Worm (Caenorhabditis elegans) whole organism, L4 larva: ENCODE measurements around the gene parp-2.

Experiments
- F26F4.8 ChIP-seq: fragments of 200-800 bp; sonication (Bioruptor generic); conservative IDR thresholded peaks from 2 replicates; pipeline ENCODE4 v1.3.6; 2022; ENCODE audit warnings: missing genetic modification characterization, missing compliant biosample characterization
- F37D6.2 ChIP-seq: sonication (generic microtip); optimal IDR thresholded peaks from 2 replicates; lab custom pipeline; 2016; ENCODE audit warnings: mild to moderate bottlenecking, missing genetic modification characterization, missing compliant biosample characterization
- F49E8.2 ChIP-seq: sonication (generic microtip); optimal IDR thresholded peaks from 2 replicates; lab custom pipeline; 2016; ENCODE audit warnings: missing compliant biosample characterization, mild to moderate bottlenecking, missing genetic modification characterization, borderline replicate concordance
- R02D3.7 ChIP-seq: fragments of 150-350 bp; sonication (generic microtip); optimal IDR thresholded peaks from 3 replicates; lab custom pipeline; 2014; ENCODE audit warnings: missing biosample characterization, missing genetic modification characterization
- T20F7.1 ChIP-seq: fragments of 200-800 bp; sonication (Bioruptor generic); optimal IDR thresholded peaks from 2 replicates; lab custom pipeline; 2018; ENCODE audit warnings: mild to moderate bottlenecking, missing genetic modification characterization, missing compliant biosample characterization
- Y105C5A.15 ChIP-seq: fragments of 200-800 bp; sonication (Bioruptor generic); IDR thresholded peaks from 2 replicates; pipeline ENCODE4 v1.3.6; 2022; ENCODE audit warnings: missing genetic modification characterization, missing compliant biosample characterization
- Y48G9A.11 ChIP-seq: fragments of 200-800 bp; sonication (Bioruptor generic); IDR thresholded peaks from 2 replicates; pipeline ENCODE4 v1.3.6; 2022; ENCODE audit warnings: missing genetic modification reagents, missing genetic modification characterization, missing compliant biosample characterization
- Y5F2A.4 ChIP-seq: fragments of 200-800 bp; sonication (Bioruptor generic); optimal IDR thresholded peaks from 2 replicates; lab custom pipeline; 2018; ENCODE audit warnings: mild to moderate bottlenecking, missing genetic modification characterization, missing compliant biosample characterization
- ZK337.2 ChIP-seq: fragments of 200-800 bp; sonication (Bioruptor generic); IDR thresholded peaks from 2 replicates; pipeline ENCODE4 v1.3.6; 2022; ENCODE audit warnings: missing genetic modification reagents, missing genetic modification characterization, missing compliant biosample characterization
- aha-1 ChIP-seq: fragments of 150-350 bp; peaks from one replicate; lab custom pipeline; 2014; ENCODE audit warnings: missing biosample characterization, missing genetic modification characterization
- ama-1 ChIP-seq: fragments of 150-350 bp; optimal IDR thresholded peaks from 2 replicates; lab custom pipeline; 2014; ENCODE audit warnings: inconsistent platforms, mixed read lengths
- ceh-44 ChIP-seq: fragments of 200-800 bp; sonication (Bioruptor generic); IDR thresholded peaks from 2 replicates; pipeline ENCODE4 v1.3.6; 2022; ENCODE audit warnings: missing genetic modification reagents, missing genetic modification characterization, missing compliant biosample characterization
- ces-1 ChIP-seq: fragments of 150-350 bp; sonication (generic microtip); optimal IDR thresholded peaks from 4 replicates; lab custom pipeline; 2014; ENCODE audit warnings: missing biosample characterization, missing genetic modification reagents, missing genetic modification characterization
- daf-16 ChIP-seq, 3 experiments: sonication (generic microtip); optimal IDR thresholded peaks; 2 replicates each; lab custom pipeline; 2016 to 2017; ENCODE audit warnings: missing genetic modification characterization in 3 of 3, missing genetic modification reagents in 3 of 3, mild to moderate bottlenecking in 2 of 3, missing compliant biosample characterization in 2 of 3, missing biosample characterization in 1 of 3, moderate library complexity in 1 of 3
- daf-19 ChIP-seq: fragments of 200-800 bp; sonication (Bioruptor generic); conservative IDR thresholded peaks from 2 replicates; pipeline ENCODE4 v1.3.6; 2022; ENCODE audit warnings: missing genetic modification characterization, missing compliant biosample characterization
- dmd-9 ChIP-seq: fragments of 200-800 bp; sonication (Bioruptor generic); IDR thresholded peaks from 2 replicates; pipeline ENCODE4 v1.3.6; 2022; ENCODE audit warnings: missing genetic modification reagents, missing genetic modification characterization, missing compliant biosample characterization
- dpl-1 ChIP-seq: fragments of 150-350 bp; optimal IDR thresholded peaks from 2 replicates; lab custom pipeline; 2014; ENCODE audit warnings: missing biosample characterization, missing genetic modification reagents, missing genetic modification characterization
- hlh-30 ChIP-seq: sonication (generic microtip); optimal IDR thresholded peaks from 2 replicates; lab custom pipeline; 2017; ENCODE audit warnings: antibody characterized with exemption, mild to moderate bottlenecking, missing genetic modification characterization, missing compliant biosample characterization; ENCODE audit not compliant: insufficient read depth
- hmg-1.1 ChIP-seq: fragments of 200-800 bp; sonication (Bioruptor generic); IDR thresholded peaks from 2 replicates; pipeline ENCODE4 v1.3.6; 2022; ENCODE audit warnings: missing genetic modification reagents, missing genetic modification characterization, missing compliant biosample characterization
- lin-13 ChIP-seq: fragments of 150-350 bp; optimal IDR thresholded peaks from 2 replicates; lab custom pipeline; 2014; ENCODE audit warnings: missing biosample characterization, missing genetic modification reagents, missing genetic modification characterization
- lin-38 ChIP-seq: fragments of 200-800 bp; sonication (Bioruptor generic); IDR thresholded peaks from 2 replicates; pipeline ENCODE4 v1.3.6; 2022; ENCODE audit warnings: missing genetic modification reagents, missing genetic modification characterization, missing compliant biosample characterization
- mdl-1 ChIP-seq, 2 experiments: fragments of 150-350 bp in 1 of 2; sonication (generic microtip) in 1 of 2; optimal IDR thresholded peaks; 2 replicates each; lab custom pipeline; 2014 to 2017; ENCODE audit warnings: missing biosample characterization in 2 of 2, missing genetic modification characterization in 2 of 2
- mdt-29 ChIP-seq: fragments of 200-800 bp; sonication (Bioruptor generic); IDR thresholded peaks from 2 replicates; pipeline ENCODE4 v1.3.6; 2022; ENCODE audit warnings: missing genetic modification reagents, missing genetic modification characterization, missing compliant biosample characterization
- mxl-2 ChIP-seq: fragments of 200-800 bp; sonication (Bioruptor generic); conservative IDR thresholded peaks from 2 replicates; pipeline ENCODE4 v1.3.6; 2022; ENCODE audit warnings: missing genetic modification reagents, missing genetic modification characterization, missing compliant biosample characterization
- nhr-28 ChIP-seq: fragments of 150-350 bp; optimal IDR thresholded peaks from 2 replicates; lab custom pipeline; 2014; ENCODE audit warnings: missing biosample characterization, missing genetic modification characterization
- nhr-42 ChIP-seq: fragments of 200-800 bp; sonication (Bioruptor generic); IDR thresholded peaks from 2 replicates; pipeline ENCODE4 v1.3.6; 2022; ENCODE audit warnings: missing genetic modification characterization, missing compliant biosample characterization
- nhr-48 ChIP-seq: sonication (generic microtip); optimal IDR thresholded peaks from 2 replicates; lab custom pipeline; 2016; ENCODE audit warnings: mild to moderate bottlenecking, missing genetic modification characterization, missing compliant biosample characterization
- pqm-1 ChIP-seq: sonication (generic microtip); optimal IDR thresholded peaks from 2 replicates; lab custom pipeline; 2017; ENCODE audit warnings: missing biosample characterization, missing genetic modification characterization
- saeg-2 ChIP-seq: fragments of 200-800 bp; sonication (Bioruptor generic); IDR thresholded peaks from 2 replicates; pipeline ENCODE4 v1.3.6; 2022; ENCODE audit warnings: missing genetic modification reagents, missing genetic modification characterization, missing compliant biosample characterization
- unc-62 ChIP-seq, 3 experiments: fragments of 150-350 bp in 1 of 3; sonication (generic microtip); optimal IDR thresholded peaks in 2 of 3; peaks in 1 of 3; 1 replicate in 1 of 3; 2 replicates in 2 of 3; lab custom pipeline; 2014 to 2017; ENCODE audit warnings: missing biosample characterization in 3 of 3, missing genetic modification characterization in 3 of 3, missing genetic modification reagents in 3 of 3, missing genotype in 1 of 3
- vab-7 ChIP-seq: fragments of 200-800 bp; sonication (Bioruptor generic); IDR thresholded peaks from 2 replicates; pipeline ENCODE4 v1.3.6; 2022; ENCODE audit warnings: missing genetic modification reagents, missing genetic modification characterization, missing compliant biosample characterization
- zfp-2 ChIP-seq: sonication (generic microtip); optimal IDR thresholded peaks from 2 replicates; lab custom pipeline; 2016; ENCODE audit warnings: mild to moderate bottlenecking, missing genetic modification characterization, missing compliant biosample characterization
- zip-11 ChIP-seq: fragments of 200-800 bp; sonication (Bioruptor generic); IDR thresholded peaks from 2 replicates; pipeline ENCODE4 v1.3.6; 2022; ENCODE audit warnings: missing genetic modification characterization, missing compliant biosample characterization
- ztf-11 ChIP-seq: fragments of 150-350 bp; optimal IDR thresholded peaks from 2 replicates; lab custom pipeline; 2014; ENCODE audit warnings: missing biosample characterization, missing genetic modification characterization

parp-2 gene

ce11 chrII:9554925-9555553 lies 37.8 kb upstream of the parp-2 start, which contains the start of gene F35H8.2:
Gene F35H8.2 (plus strand): TSS chrII:9555503.
- no peak for TF ChIP-seq ZK337.2 (GFP tag; lab: Robert Waterston, UW)
- TF ChIP-seq hlh-30 (tag; lab: Kevin White, UChicago): peak; percentile 67
- peak; percentile 55 for TF ChIP-seq nhr-28 (tag; lab: Kevin White, UChicago)
- TF ChIP-seq ceh-44 (GFP tag; lab: Robert Waterston, UW): no peak
- TF ChIP-seq mdt-29 (GFP tag; lab: Robert Waterston, UW): no peak
- TF ChIP-seq daf-19: no peak
- peak in 1 of 2 experiments; percentile 40 for TF ChIP-seq mdl-1 (tag; optimal IDR thresholded peaks at IDR 0.05; lab: Kevin White, UChicago)
- TF ChIP-seq nhr-48 (tag; lab: Kevin White, UChicago): no peak
- no peak for TF ChIP-seq mxl-2 (GFP tag; lab: Robert Waterston, UW)
- no peak for TF ChIP-seq daf-16 (GFP tag; optimal IDR thresholded peaks at IDR 0.05; lab: Kevin White, UChicago)
- TF ChIP-seq daf-16 (tag; optimal IDR thresholded peaks at IDR 0.05; lab: Kevin White, UChicago): no peak
- TF ChIP-seq pqm-1 (tag; lab: Kevin White, UChicago): no peak
- no peak for TF ChIP-seq F37D6.2
- TF ChIP-seq ces-1: no peak
- TF ChIP-seq ama-1 (lab: Kevin White, UChicago): no peak
- peak; percentile 35 for TF ChIP-seq aha-1

ce11 chrII:9556582-9556981 lies 36.3 kb upstream of the parp-2 start:
- TF ChIP-seq aha-1: peak; percentile 91
- peak in 1 of 2 experiments; percentile 69 for TF ChIP-seq unc-62 (GFP tag; optimal IDR thresholded peaks at IDR 0.05 in 1 of 2; lab: Kevin White, UChicago)
- TF ChIP-seq unc-62 (tag; optimal IDR thresholded peaks at IDR 0.05; lab: Kevin White, UChicago): no peak
- no peak for TF ChIP-seq pqm-1 (tag; lab: Kevin White, UChicago)

ce11 chrII:9557437-9558150 lies 35.2 kb upstream of the parp-2 start, which contains the start of gene zfp-2:
Gene zfp-2 (plus strand): TSS chrII:9557650.
- TF ChIP-seq zfp-2 (tag; lab: Kevin White, UChicago): no peak
- peak; percentile 2 for TF ChIP-seq dpl-1 (GFP tag; lab: Kevin White, UChicago)
- peak; percentile 62 for TF ChIP-seq R02D3.7
- TF ChIP-seq dmd-9 (GFP tag; lab: Robert Waterston, UW): no peak
- peak; percentile 66 for TF ChIP-seq hlh-30 (tag; lab: Kevin White, UChicago)
- TF ChIP-seq Y5F2A.4: no peak
- peak in 1 of 2 experiments; percentile 65 for TF ChIP-seq unc-62 (GFP tag; optimal IDR thresholded peaks at IDR 0.05 in 1 of 2; lab: Kevin White, UChicago)
- no peak for TF ChIP-seq unc-62 (tag; optimal IDR thresholded peaks at IDR 0.05; lab: Kevin White, UChicago)
- no peak for TF ChIP-seq vab-7
- peak; percentile 52 for TF ChIP-seq aha-1
- no peak for TF ChIP-seq F26F4.8 (GFP tag; lab: Robert Waterston, UW)
- no peak for TF ChIP-seq ces-1
- TF ChIP-seq Y105C5A.15 (GFP tag; lab: Robert Waterston, UW): no peak
- TF ChIP-seq ztf-11 (tag; lab: Kevin White, UChicago): no peak
- TF ChIP-seq zip-11 (GFP tag; lab: Robert Waterston, UW): no peak
- TF ChIP-seq lin-38 (GFP tag; lab: Robert Waterston, UW): no peak
- no peak for TF ChIP-seq saeg-2 (GFP tag; lab: Robert Waterston, UW)
- no peak for TF ChIP-seq hmg-1.1 (GFP tag; lab: Robert Waterston, UW)
- TF ChIP-seq Y48G9A.11 (GFP tag; lab: Robert Waterston, UW): peak; percentile 86
- TF ChIP-seq T20F7.1: peak; percentile 92
- TF ChIP-seq F49E8.2 (tag; lab: Kevin White, UChicago): no peak

ce11 chrII:9558906-9559305 lies 33.9 kb upstream of the parp-2 start:
- no peak for TF ChIP-seq lin-13 (GFP tag; lab: Kevin White, UChicago)
- TF ChIP-seq aha-1: peak; percentile 66
- TF ChIP-seq nhr-42: no peak
- TF ChIP-seq unc-62 (GFP tag; optimal IDR thresholded peaks at IDR 0.05 in 1 of 2; lab: Kevin White, UChicago): peak in 1 of 2 experiments; percentile 58
- no peak for TF ChIP-seq unc-62 (tag; optimal IDR thresholded peaks at IDR 0.05; lab: Kevin White, UChicago)
